Worm (Caenorhabditis elegans): ENCODE results near the gene srlf-1.

The srlf-1 gene

DNA sequence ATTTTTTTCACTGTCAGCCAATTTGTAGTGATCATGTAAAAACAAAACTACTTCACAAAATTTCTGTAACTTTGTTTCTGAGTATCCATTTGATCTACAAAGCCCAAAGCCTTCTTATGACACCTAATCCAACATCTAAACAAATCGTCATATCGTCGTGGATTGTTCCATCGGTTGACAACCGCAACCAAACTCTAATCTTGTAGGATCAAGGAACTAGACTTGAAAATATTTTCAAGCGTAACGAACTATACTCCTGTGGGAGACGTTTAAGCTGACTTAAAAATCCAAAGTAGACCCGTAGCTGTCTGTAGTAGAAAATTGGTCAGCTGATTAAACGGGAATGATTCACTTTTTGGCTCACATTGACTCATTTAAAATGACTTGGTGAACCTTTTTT lies 39.2 kb downstream of the srlf-1 start:
- TF ChIP-seq lsy-2 (tag; optimal IDR thresholded peaks at IDR 0.05) (no peak), mab-5 (tag; optimal IDR thresholded peaks at IDR 0.05) (no peak), zip-8 (tag; optimal IDR thresholded peaks at IDR 0.05) (no peak), bed-3 (GFP tag; optimal IDR thresholded peaks at IDR 0.05) (no peak), hlh-1 (tag; optimal IDR thresholded peaks at IDR 0.05) (no peak), nhr-2 (tag; optimal IDR thresholded peaks at IDR 0.05) (no peak), unc-120 (tag; optimal IDR thresholded peaks at IDR 0.05; ENCODE audit: poor library complexity, severe bottlenecking) (no peak), nhr-237 (tag; optimal IDR thresholded peaks at IDR 0.05) (no peak), sem-2 (GFP tag; optimal IDR thresholded peaks at IDR 0.05) (no peak), lin-13 (tag; optimal IDR thresholded peaks at IDR 0.05) (no peak)

DNA sequence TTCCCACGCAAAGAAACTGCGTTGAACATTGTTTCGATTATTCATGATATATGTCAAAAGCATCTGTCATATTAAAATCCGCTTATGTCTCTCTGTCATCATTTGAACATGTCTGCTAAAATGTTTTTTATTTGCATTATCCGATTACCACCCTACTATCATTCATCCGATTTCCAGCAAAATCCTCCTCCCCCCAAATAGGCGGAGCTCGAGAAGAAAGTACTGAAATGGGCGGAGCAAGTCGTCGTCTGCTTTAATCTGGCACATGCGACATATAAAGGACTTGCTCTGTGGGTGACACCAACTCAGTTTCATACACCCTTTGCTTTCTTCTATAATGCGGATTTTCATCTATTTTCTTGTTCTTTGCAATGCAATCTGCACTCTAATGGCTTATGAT lies 41.7 kb downstream of the srlf-1 start, which contains the start of gene T09A5.14:
Gene T09A5.14 (plus strand): TSS at position 301 of the 400 bp plus-strand sequence.
- TF ChIP-seq unc-39 (tag; optimal IDR thresholded peaks at IDR 0.05) (no peak), ceh-39 (tag; optimal IDR thresholded peaks at IDR 0.05) (no peak), ceh-43 (GFP tag; optimal IDR thresholded peaks at IDR 0.05) (no peak), mep-1 (tag; optimal IDR thresholded peaks at IDR 0.05) (no peak)

DNA sequence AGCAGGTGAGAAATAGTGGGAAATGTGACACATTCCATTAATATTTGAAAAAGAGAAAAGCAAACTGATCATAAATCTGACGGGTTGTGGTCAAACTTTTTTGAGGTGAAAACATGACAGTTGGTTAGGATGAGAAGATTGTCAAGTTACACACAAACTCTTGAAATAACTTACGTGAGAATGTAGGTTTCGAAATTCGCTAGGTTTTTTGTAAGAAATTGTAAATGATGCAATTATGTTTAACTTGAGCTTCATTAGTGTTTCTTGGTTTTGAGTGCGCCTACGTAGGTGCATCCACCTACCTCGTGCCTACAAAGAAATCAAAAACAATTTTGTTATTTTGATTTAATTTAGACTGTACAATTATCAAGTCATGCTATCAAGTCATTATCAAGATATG lies 44.9 kb downstream of the srlf-1 start, which contains the start of gene cex-2:
Gene cex-2 (minus strand): TSS at position 101 of the 400 bp plus-strand sequence.
- TF ChIP-seq ceh-43 (GFP tag; optimal IDR thresholded peaks at IDR 0.05) (no peak), nhr-28 (tag; optimal IDR thresholded peaks at IDR 0.05) (no peak), unc-62 (GFP tag; optimal IDR thresholded peaks at IDR 0.05) (no peak), snpc-4 (tag; optimal IDR thresholded peaks at IDR 0.05) (no peak), ham-2 (GFP tag; optimal IDR thresholded peaks at IDR 0.05) (no peak)

DNA sequence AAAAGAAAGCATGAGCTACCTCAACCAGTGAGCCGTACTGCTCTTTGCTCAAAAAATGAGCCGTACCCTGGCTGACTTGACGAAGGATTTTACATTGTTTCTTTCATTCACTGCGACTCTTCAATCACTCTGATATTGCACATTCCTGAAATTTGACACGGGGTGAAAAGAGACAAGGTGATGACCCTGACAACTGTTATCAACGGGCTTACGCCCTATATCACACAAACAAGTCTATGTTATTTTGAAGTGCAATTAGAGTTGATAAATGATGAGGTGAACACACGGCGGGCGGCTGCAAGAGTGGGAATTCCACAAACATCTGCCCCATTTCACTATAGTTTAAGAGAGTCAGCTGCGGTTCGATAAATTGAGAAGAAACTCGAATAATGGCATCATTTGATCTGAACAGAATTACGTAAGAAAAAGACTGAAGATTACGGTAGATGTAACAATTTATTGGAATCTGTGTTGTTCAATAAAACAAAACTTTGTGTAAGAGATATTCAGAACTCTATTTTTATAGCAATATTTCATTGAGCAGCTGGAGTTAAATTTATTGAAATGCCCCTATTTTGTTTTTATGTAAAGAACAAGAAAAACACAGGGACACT lies 46.3 kb downstream of the srlf-1 start:
- TF ChIP-seq ceh-83 (GFP tag; optimal IDR thresholded peaks at IDR 0.05) (no peak), sptf-1 (tag; optimal IDR thresholded peaks at IDR 0.05) (no peak), lin-13 (tag; optimal IDR thresholded peaks at IDR 0.05) (no peak), unc-62 (GFP tag; optimal IDR thresholded peaks at IDR 0.05) (peak; percentile 46), unc-120 (tag; optimal IDR thresholded peaks at IDR 0.05; ENCODE audit: poor library complexity, severe bottlenecking) (peak; percentile 60), hlh-1 (tag; optimal IDR thresholded peaks at IDR 0.05) (peak; percentile 96)

- TF ChIP-seq unc-120 (tag; optimal IDR thresholded peaks at IDR 0.05; ENCODE audit: poor library complexity, severe bottlenecking) (peak; percentile 40), mep-1 (tag; optimal IDR thresholded peaks at IDR 0.05) (peak; percentile 17), ces-1 (GFP tag; optimal IDR thresholded peaks at IDR 0.05) (peak; percentile 58), nhr-12 (tag; optimal IDR thresholded peaks at IDR 0.05) (no peak)
These were observed 48.3 kb downstream of the srlf-1 start for ce11 chrII:7838661-7839060.

- TF ChIP-seq elt-1 (tag; optimal IDR thresholded peaks at IDR 0.05; ENCODE audit: borderline replicate concordance, insufficient read depth) (no peak), blmp-1 (tag; optimal IDR thresholded peaks at IDR 0.05) (peak; percentile 55), mls-2 (tag; optimal IDR thresholded peaks at IDR 0.05) (peak; percentile 7)
These were observed 49.3 kb downstream of the srlf-1 start for ce11 chrII:7839703-7840102.
